Worm (Caenorhabditis elegans) whole organism, late embryonic: Measurements from ENCODE around the gene nlp-58.

Source experiments
- F13H6.1 ChIP-seq: sonication (generic microtip); optimal IDR thresholded peaks from 2 replicates; lab custom pipeline; 2016; ENCODE audit warnings: missing genetic modification characterization, missing compliant biosample characterization
- ama-1 ChIP-seq: fragments of 150-350 bp; optimal IDR thresholded peaks from 2 replicates; lab custom pipeline; 2014
- che-1 ChIP-seq: sonication (generic microtip); optimal IDR thresholded peaks from 2 replicates; lab custom pipeline; 2016; ENCODE audit warnings: mild to moderate bottlenecking, missing genetic modification characterization, missing compliant biosample characterization
- elt-2 ChIP-seq: sonication (generic microtip); optimal IDR thresholded peaks from 2 replicates; lab custom pipeline; 2016; ENCODE audit warnings: missing genetic modification reagents, missing genetic modification characterization, missing compliant biosample characterization
- ets-4 ChIP-seq: sonication (generic microtip); optimal IDR thresholded peaks from 2 replicates; lab custom pipeline; 2016; ENCODE audit warnings: missing genetic modification characterization, missing compliant biosample characterization
- fkh-10 ChIP-seq: fragments of 150-350 bp; optimal IDR thresholded peaks from 2 replicates; lab custom pipeline; 2014; ENCODE audit warnings: missing biosample characterization, missing genetic modification reagents, missing genetic modification characterization
- fkh-6 ChIP-seq: sonication (generic microtip); optimal IDR thresholded peaks from 2 replicates; lab custom pipeline; 2016; ENCODE audit warnings: missing genetic modification characterization, missing compliant biosample characterization
- nhr-232 ChIP-seq: sonication (generic microtip); optimal IDR thresholded peaks from 2 replicates; lab custom pipeline; 2016; ENCODE audit warnings: missing genetic modification characterization, missing compliant biosample characterization
- pax-1 ChIP-seq: fragments of 150-350 bp; optimal IDR thresholded peaks from 2 replicates; lab custom pipeline; 2014; ENCODE audit warnings: missing biosample characterization, missing genetic modification characterization
- pqm-1 ChIP-seq: sonication (generic microtip); optimal IDR thresholded peaks from 2 replicates; lab custom pipeline; 2016; ENCODE audit warnings: missing genetic modification characterization, missing compliant biosample characterization
- sdc-2 ChIP-seq: sonication (generic microtip); optimal IDR thresholded peaks from 2 replicates; lab custom pipeline; 2016; ENCODE audit warnings: missing genotype, missing genetic modification characterization, missing compliant biosample characterization
- sox-4 ChIP-seq: sonication (generic microtip); optimal IDR thresholded peaks from 2 replicates; lab custom pipeline; 2017; ENCODE audit warnings: mild to moderate bottlenecking, missing genetic modification characterization, inconsistent platforms, missing compliant biosample characterization
- unc-42 ChIP-seq: sonication (generic microtip); optimal IDR thresholded peaks from 2 replicates; lab custom pipeline; 2016; ENCODE audit warnings: missing genotype, missing genetic modification characterization, missing compliant biosample characterization

DNA sequence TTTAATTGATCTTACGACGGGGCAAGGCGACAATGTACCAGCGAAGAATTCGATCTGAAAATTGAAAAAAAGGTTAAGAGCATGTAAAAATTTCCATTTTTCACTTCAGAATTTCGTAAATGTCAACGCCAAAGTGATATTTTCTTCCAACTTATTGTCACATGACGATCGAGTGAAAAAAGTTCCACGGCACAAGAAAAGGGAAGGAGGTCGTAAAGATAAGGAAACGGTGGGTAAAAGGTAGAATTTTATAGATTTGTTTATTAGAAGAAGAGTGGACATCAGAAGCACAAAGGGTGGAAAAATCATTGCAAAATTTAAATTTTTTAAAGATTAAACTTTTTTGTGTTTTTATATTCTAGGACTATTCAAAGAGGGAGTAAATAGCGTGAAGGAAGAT, 20.8 kb downstream of the nlp-58 start:
- TF ChIP-seq che-1 (no peak), ama-1 (lab: Kevin White, UChicago) (no peak), nhr-232 (tag; lab: Kevin White, UChicago) (no peak), elt-2 (tag; lab: Kevin White, UChicago) (no peak), fkh-6 (tag; lab: Kevin White, UChicago) (no peak), sdc-2 (tag; lab: Kevin White, UChicago) (no peak), F13H6.1 (tag; lab: Kevin White, UChicago) (no peak), unc-42 (tag; lab: Kevin White, UChicago) (no peak), pax-1 (tag; lab: Kevin White, UChicago) (no peak), sox-4 (tag; lab: Kevin White, UChicago) (no peak), ets-4 (tag; lab: Kevin White, UChicago) (no peak), fkh-10 (GFP tag; lab: Kevin White, UChicago) (no peak), pqm-1 (tag; lab: Kevin White, UChicago) (no peak)
